Fruit fly (Drosophila melanogaster) whole organism, embryonic: Measurements from ENCODE around the gene g.
A peak's percentile ranks its signal among the peaks of the same experiment; 100 is the strongest.

Experiments
- Atf-2 ChIP-seq: fragments of 200-800 bp; sonication (Bioruptor generic); optimal IDR thresholded peaks from 2 replicates; lab custom pipeline; 2016; ENCODE audit warnings: missing biosample characterization, missing genetic modification characterization
- Bgb ChIP-seq: fragments of 200-800 bp; sonication (Bioruptor generic); IDR thresholded peaks from 2 replicates; pipeline ENCODE4 v1.3.6; 2022; ENCODE audit warnings: missing biosample characterization, missing genetic modification characterization; ENCODE audit not compliant: partially characterized antibody
- CG10147 ChIP-seq: fragments of 200-800 bp; sonication (Bioruptor generic); optimal IDR thresholded peaks from 2 replicates; lab custom pipeline; 2019; ENCODE audit warnings: missing biosample characterization, mild to moderate bottlenecking, missing genetic modification characterization, moderate library complexity
- CG1233 ChIP-seq: fragments of 200-800 bp; sonication (Bioruptor generic); optimal IDR thresholded peaks from 4 replicates; lab custom pipeline; 2018; ENCODE audit warnings: missing biosample characterization, mild to moderate bottlenecking, missing genetic modification characterization
- CG12391 ChIP-seq: fragments of 200-800 bp; sonication (Bioruptor generic); optimal IDR thresholded peaks from 3 replicates; lab custom pipeline; 2018; ENCODE audit warnings: missing biosample characterization, mild to moderate bottlenecking, missing genetic modification characterization, moderate library complexity
- CG12744 ChIP-seq: fragments of 200-800 bp; sonication (Bioruptor generic); optimal IDR thresholded peaks from 2 replicates; lab custom pipeline; 2016; ENCODE audit warnings: missing biosample characterization, missing genetic modification characterization
- CG1603 ChIP-seq: fragments of 200-800 bp; sonication (Bioruptor generic); optimal IDR thresholded peaks from 2 replicates; lab custom pipeline; 2019; ENCODE audit warnings: missing biosample characterization, mild to moderate bottlenecking, missing genetic modification characterization, moderate library complexity
- CG17359 ChIP-seq: fragments of 200-800 bp; sonication (Bioruptor generic); optimal IDR thresholded peaks from 3 replicates; lab custom pipeline; 2018; ENCODE audit warnings: missing biosample characterization, mild to moderate bottlenecking, missing genetic modification characterization, moderate library complexity
- CG17829 ChIP-seq: fragments of 200-800 bp; optimal IDR thresholded peaks from 2 replicates; lab custom pipeline; 2019; ENCODE audit warnings: missing biosample characterization, mild to moderate bottlenecking, missing genetic modification characterization, moderate library complexity
- CG1792 ChIP-seq: fragments of 200-800 bp; sonication (Bioruptor generic); optimal IDR thresholded peaks from 2 replicates; lab custom pipeline; 2016; ENCODE audit warnings: missing biosample characterization, missing genetic modification characterization
- CG18599 ChIP-seq: fragments of 200-800 bp; sonication (Bioruptor generic); optimal IDR thresholded peaks from 3 replicates; lab custom pipeline; 2017; ENCODE audit warnings: missing biosample characterization, missing genetic modification characterization, mild to moderate bottlenecking, moderate library complexity, missing genetic modification reagents
- CG2712 ChIP-seq: fragments of 200-800 bp; optimal IDR thresholded peaks from 3 replicates; lab custom pipeline; 2019; ENCODE audit warnings: missing biosample characterization, mild to moderate bottlenecking, missing genetic modification characterization, moderate library complexity
- CG30020 ChIP-seq: fragments of 200-800 bp; optimal IDR thresholded peaks from 2 replicates; lab custom pipeline; 2019; ENCODE audit warnings: missing biosample characterization, mild to moderate bottlenecking, missing genetic modification characterization, moderate library complexity
- CG34224 ChIP-seq: fragments of 200-800 bp; sonication (Bioruptor generic); IDR thresholded peaks from 3 replicates; pipeline ENCODE4 v1.3.6; 2022; ENCODE audit warnings: missing biosample characterization, missing genetic modification characterization; ENCODE audit not compliant: partially characterized antibody
- CG3847 ChIP-seq: fragments of 200-800 bp; sonication (Bioruptor generic); IDR thresholded peaks from 2 replicates; pipeline ENCODE4 v1.3.6; 2022; ENCODE audit warnings: missing biosample characterization, missing genetic modification characterization
- CG43689 ChIP-seq: fragments of 200-800 bp; sonication (Bioruptor generic); IDR thresholded peaks from 2 replicates; pipeline ENCODE4 v1.3.6; 2022; ENCODE audit warnings: missing biosample characterization, missing genetic modification characterization
- CG4424 ChIP-seq: fragments of 200-800 bp; sonication (Bioruptor generic); optimal IDR thresholded peaks from 3 replicates; lab custom pipeline; 2016; ENCODE audit warnings: missing biosample characterization, missing genetic modification characterization
- CG8359 ChIP-seq: fragments of 200-800 bp; sonication (Bioruptor generic); optimal IDR thresholded peaks from 2 replicates; lab custom pipeline; 2017; ENCODE audit warnings: missing biosample characterization, mild to moderate bottlenecking, missing genetic modification characterization, borderline replicate concordance
- CG9437 ChIP-seq: fragments of 200-800 bp; sonication (Bioruptor generic); optimal IDR thresholded peaks from 2 replicates; lab custom pipeline; 2018; ENCODE audit warnings: missing biosample characterization, mild to moderate bottlenecking, missing genetic modification characterization
- CG9817 ChIP-seq: fragments of 200-800 bp; sonication (Bioruptor generic); optimal IDR thresholded peaks from 2 replicates; lab custom pipeline; 2018; ENCODE audit warnings: missing biosample characterization, mild to moderate bottlenecking, missing genetic modification characterization, moderate library complexity
- CHES-1-like ChIP-seq: fragments of 200-800 bp; sonication (Bioruptor generic); optimal IDR thresholded peaks from 2 replicates; lab custom pipeline; 2016; ENCODE audit warnings: missing biosample characterization, missing genetic modification characterization
- Doc3 ChIP-seq: fragments of 200-800 bp; sonication (Bioruptor generic); IDR thresholded peaks from 3 replicates; pipeline ENCODE4 v1.3.6; 2022; ENCODE audit warnings: missing biosample characterization, missing genetic modification characterization; ENCODE audit not compliant: partially characterized antibody
- Ets65A ChIP-seq: fragments of 200-800 bp; sonication (Bioruptor generic); peaks from one replicate; lab custom pipeline; 2016; ENCODE audit warnings: missing biosample characterization, missing genetic modification characterization
- GATAe ChIP-seq: fragments of 200-800 bp; sonication (Bioruptor generic); conservative IDR thresholded peaks from 2 replicates; pipeline ENCODE4 v1.3.6; 2022; ENCODE audit warnings: missing biosample characterization, missing genetic modification characterization
- HmgZ ChIP-seq: fragments of 200-800 bp; sonication (Bioruptor generic); optimal IDR thresholded peaks from 2 replicates; lab custom pipeline; 2018; ENCODE audit warnings: missing biosample characterization, mild to moderate bottlenecking, missing genetic modification characterization
- Hmr ChIP-seq: fragments of 200-800 bp; sonication (Bioruptor generic); optimal IDR thresholded peaks from 3 replicates; lab custom pipeline; 2017; ENCODE audit warnings: mild to moderate bottlenecking, missing biosample characterization, missing genetic modification reagents, missing genetic modification characterization
- NC2β ChIP-seq: fragments of 200-800 bp; sonication (Bioruptor generic); optimal IDR thresholded peaks from 2 replicates; lab custom pipeline; 2016; ENCODE audit warnings: missing biosample characterization, missing genetic modification characterization
- Pdp1 ChIP-seq, 2 experiments: fragments of 200-800 bp; sonication (Bioruptor generic); optimal IDR thresholded peaks; 3 replicates each; lab custom pipeline; 2016; ENCODE audit warnings: missing biosample characterization in 2 of 2, missing genetic modification characterization in 2 of 2, mild to moderate bottlenecking in 1 of 2, moderate library complexity in 1 of 2
- Sin3A ChIP-seq: fragments of >200 bp; optimal IDR thresholded peaks from 2 replicates; lab custom pipeline; 2018
- Xbp1 ChIP-seq: fragments of 200-800 bp; sonication (Bioruptor generic); optimal IDR thresholded peaks from 3 replicates; lab custom pipeline; 2016; ENCODE audit warnings: missing biosample characterization, mild to moderate bottlenecking, missing genetic modification characterization
- Xrp1 ChIP-seq: fragments of 200-800 bp; sonication (Bioruptor generic); IDR thresholded peaks from 2 replicates; pipeline ENCODE4 v1.3.6; 2022; ENCODE audit warnings: missing biosample characterization, missing genetic modification characterization
- al ChIP-seq: fragments of 200-800 bp; sonication (Bioruptor generic); IDR thresholded peaks from 2 replicates; pipeline ENCODE4 v1.3.6; 2022; ENCODE audit warnings: missing biosample characterization, missing genetic modification characterization
- amos ChIP-seq: fragments of 200-800 bp; sonication (Bioruptor generic); IDR thresholded peaks from 2 replicates; pipeline ENCODE4 v1.3.6; 2022; ENCODE audit warnings: missing biosample characterization, missing genetic modification characterization; ENCODE audit not compliant: partially characterized antibody
- ato ChIP-seq: fragments of 200-800 bp; sonication (Bioruptor generic); IDR thresholded peaks from 2 replicates; pipeline ENCODE4 v1.3.6; 2022; ENCODE audit warnings: missing biosample characterization, missing genetic modification characterization; ENCODE audit not compliant: partially characterized antibody
- az2 ChIP-seq: fragments of 200-800 bp; sonication (Bioruptor generic); optimal IDR thresholded peaks from 3 replicates; lab custom pipeline; 2016; ENCODE audit warnings: missing biosample characterization, missing genetic modification characterization
- bcd ChIP-seq: fragments of 200-800 bp; sonication (Bioruptor generic); optimal IDR thresholded peaks from 2 replicates; lab custom pipeline; 2017; ENCODE audit warnings: missing biosample characterization, mild to moderate bottlenecking, missing genetic modification characterization
- chn ChIP-seq: fragments of 200-800 bp; sonication (Bioruptor generic); optimal IDR thresholded peaks from 2 replicates; lab custom pipeline; 2016; ENCODE audit warnings: missing biosample characterization, missing genetic modification characterization
- cwo ChIP-seq: fragments of 200-800 bp; sonication (Bioruptor generic); optimal IDR thresholded peaks from 3 replicates; lab custom pipeline; 2017; ENCODE audit warnings: missing biosample characterization, missing genetic modification characterization, mild to moderate bottlenecking, moderate library complexity, missing genetic modification reagents
- mam ChIP-seq: fragments of 200-800 bp; sonication (Bioruptor generic); optimal IDR thresholded peaks from 3 replicates; lab custom pipeline; 2016; ENCODE audit warnings: missing biosample characterization, missing genetic modification characterization
- nom ChIP-seq: fragments of 200-800 bp; sonication (Bioruptor generic); optimal IDR thresholded peaks from 2 replicates; lab custom pipeline; 2017; ENCODE audit warnings: missing biosample characterization, missing genetic modification characterization, mild to moderate bottlenecking, moderate library complexity, missing genetic modification reagents
- pnt ChIP-seq: fragments of 200-800 bp; sonication (Bioruptor generic); optimal IDR thresholded peaks from 3 replicates; lab custom pipeline; 2016; ENCODE audit warnings: missing biosample characterization, missing genetic modification characterization
- sc ChIP-seq, 3 experiments: fragments of >200 bp in 2 of 3; fragments of 200-800 bp in 1 of 3; sonication (Bioruptor generic) in 1 of 3; optimal IDR thresholded peaks; 2 replicates in 2 of 3; 3 replicates in 1 of 3; lab custom pipeline; 2017; ENCODE audit warnings: mild to moderate bottlenecking in 1 of 3, missing biosample characterization in 1 of 3, missing genetic modification characterization in 1 of 3, missing genetic modification reagents in 1 of 3
- sens ChIP-seq: fragments of 200-800 bp; sonication (Bioruptor generic); peaks from one replicate; lab custom pipeline; 2016; ENCODE audit warnings: missing biosample characterization, missing genetic modification characterization
- shn ChIP-seq: fragments of 200-800 bp; sonication (Bioruptor generic); optimal IDR thresholded peaks from 3 replicates; lab custom pipeline; 2016; ENCODE audit warnings: missing biosample characterization, missing genetic modification characterization
- tll ChIP-seq, 2 experiments: fragments of 200-800 bp in 1 of 2; fragments of >200 bp in 1 of 2; sonication (Bioruptor generic) in 1 of 2; optimal IDR thresholded peaks; 2 replicates each; lab custom pipeline; 2017 to 2019; ENCODE audit warnings: missing biosample characterization in 2 of 2, missing genetic modification characterization in 2 of 2, mild to moderate bottlenecking in 1 of 2, moderate library complexity in 1 of 2
- trh ChIP-seq: fragments of 200-800 bp; sonication (Bioruptor generic); optimal IDR thresholded peaks from 2 replicates; lab custom pipeline; 2016; ENCODE audit warnings: missing biosample characterization, missing genetic modification characterization
- yki ChIP-seq: fragments of >200 bp; optimal IDR thresholded peaks from 3 replicates; lab custom pipeline; 2018

g gene

dm6 chrX:13781739-13782502 lies 45.8 kb upstream of the g start, which contains the start of the genes CtsB and amrt (continued):
- peak; percentile 53 for TF ChIP-seq CG4424 (GFP tag; lab: Kevin White, UChicago)
- TF ChIP-seq HmgZ, result peak; percentile 46
- peak; percentile 31 for TF ChIP-seq chn (GFP tag; lab: Kevin White, UChicago)
- TF ChIP-seq bcd (GFP tag; lab: Kevin White, UChicago), result peak; percentile 35
- peak; percentile 43 for TF ChIP-seq Hmr
- peak; percentile 21 for TF ChIP-seq CG10147 (GFP tag; lab: Kevin White, UChicago)
- no peak for TF ChIP-seq CG8359
- TF ChIP-seq CG30020 (tag; lab: Kevin White, UChicago), result peak; percentile 57
- TF ChIP-seq nom (GFP tag; lab: Kevin White, UChicago), result peak; percentile 86
- peak; percentile 47; the same call in 1 of the 2 replicates for TF ChIP-seq al
- peak in 1 of 2 experiments; percentile 87 for TF ChIP-seq tll (GFP tag; optimal IDR thresholded peaks at IDR 0.05; lab: Kevin White, UChicago)
- peak; percentile 85 for TF ChIP-seq CG17359 (tag; lab: Kevin White, UChicago)
- TF ChIP-seq CG12391 (tag; lab: Kevin White, UChicago), result peak; percentile 56
- TF ChIP-seq CG1603 (tag; lab: Kevin White, UChicago), result peak; percentile 66
- no peak for TF ChIP-seq CG43689 (GFP tag; lab: Robert Waterston, UW)
- TF ChIP-seq Atf-2 (GFP tag; lab: Kevin White, UChicago), result peak; percentile 41
- TF ChIP-seq NC2β, result peak; percentile 1
- peak; percentile 60 for TF ChIP-seq CG3847
- TF ChIP-seq Xbp1 (GFP tag; lab: Kevin White, UChicago), result peak; percentile 52
- peak; percentile 9; the same call in 1 of the 2 replicates for TF ChIP-seq Xrp1 (GFP tag; lab: Robert Waterston, UW)
- TF ChIP-seq Sin3A, result peak; percentile 98
- peak; percentile 56; the same call in 1 of the 3 replicates for TF ChIP-seq Doc3 (GFP tag; lab: Robert Waterston, UW)
- peak; percentile 92 for TF ChIP-seq sens (GFP tag; lab: Kevin White, UChicago)
- TF ChIP-seq CHES-1-like (GFP tag; lab: Kevin White, UChicago), result peak; percentile 66
- peak; percentile 70 for TF ChIP-seq mam (GFP tag; lab: Kevin White, UChicago)
- TF ChIP-seq CG2712, result peak; percentile 55
- TF ChIP-seq az2 (GFP tag; lab: Kevin White, UChicago), result peak; percentile 14
- peak; percentile 26 for TF ChIP-seq CG12744 (GFP tag; lab: Kevin White, UChicago)
- TF ChIP-seq CG9817 (tag; lab: Kevin White, UChicago), result peak; percentile 45
- TF ChIP-seq cwo (GFP tag; lab: Kevin White, UChicago), result no peak
- no peak for TF ChIP-seq sc (optimal IDR thresholded peaks at IDR 0.05; lab: Kevin White, UChicago)
- no peak for TF ChIP-seq sc (GFP tag; optimal IDR thresholded peaks at IDR 0.05; lab: Kevin White, UChicago)
- peak; percentile 61; the same call in 1 of the 2 replicates for TF ChIP-seq GATAe (GFP tag; lab: Robert Waterston, UW)
- TF ChIP-seq CG1792, result peak; percentile 42
- TF ChIP-seq CG18599 (GFP tag; lab: Kevin White, UChicago), result no peak
- peak; percentile 37 for TF ChIP-seq CG1233 (GFP tag; lab: Kevin White, UChicago)
- TF ChIP-seq shn (GFP tag; lab: Kevin White, UChicago), result peak; percentile 46
- no peak for TF ChIP-seq trh
- peak; percentile 40; the same call in 1 of the 2 replicates for TF ChIP-seq ato
- TF ChIP-seq Ets65A, result peak; percentile 95
- TF ChIP-seq CG17829 (tag; lab: Kevin White, UChicago), result peak; percentile 62
- no peak for TF ChIP-seq yki (lab: Kevin White, UChicago)
- TF ChIP-seq CG9437 (GFP tag; lab: Kevin White, UChicago), result peak; percentile 12
- peak; percentile 67; the same call in 2 of the 3 replicates for TF ChIP-seq CG34224
- TF ChIP-seq Bgb (GFP tag; lab: Robert Waterston, UW), result peak; percentile 78
- peak; percentile 76 for TF ChIP-seq amos (GFP tag; lab: Robert Waterston, UW)
- peak; percentile 57 to 61 for TF ChIP-seq Pdp1 (GFP tag; optimal IDR thresholded peaks at IDR 0.05; lab: Kevin White, UChicago)
- peak; percentile 48 for TF ChIP-seq pnt (GFP tag; lab: Kevin White, UChicago)
